Fruit fly (Drosophila melanogaster) whole organism, embryonic: Measurements from ENCODE around the gene EloB.

ENCODE experiments used
- Abd-B ChIP-seq: fragments of 200-800 bp; sonication (Bioruptor generic); optimal IDR thresholded peaks from 2 replicates; lab custom pipeline; 2018; ENCODE audit warnings: missing biosample characterization, mild to moderate bottlenecking, missing genetic modification characterization, moderate library complexity
- Adf1 ChIP-seq: fragments of 200-800 bp; sonication (Bioruptor generic); IDR thresholded peaks from 2 replicates; pipeline ENCODE4 v1.3.6; 2022; ENCODE audit warnings: missing biosample characterization, missing genetic modification characterization
- Asciz ChIP-seq: fragments of 200-800 bp; sonication (Bioruptor generic); optimal IDR thresholded peaks from 2 replicates; lab custom pipeline; 2017; ENCODE audit warnings: missing biosample characterization, mild to moderate bottlenecking, missing genetic modification characterization, missing genetic modification reagents
- Atf3 ChIP-seq: fragments of 200-800 bp; sonication (Bioruptor generic); optimal IDR thresholded peaks from 3 replicates; lab custom pipeline; 2016; ENCODE audit warnings: missing biosample characterization, missing genetic modification characterization
- Awh ChIP-seq: fragments of 200-800 bp; sonication (Bioruptor generic); IDR thresholded peaks from 2 replicates; pipeline ENCODE4, ENCODE4 v1.3.6; 2022; ENCODE audit warnings: missing biosample characterization, missing genetic modification characterization
- C15 ChIP-seq: fragments of 200-800 bp; sonication (Bioruptor generic); IDR thresholded peaks from 3 replicates; pipeline ENCODE4 v1.3.6; 2022; ENCODE audit warnings: missing biosample characterization, missing genetic modification characterization
- CG13296 ChIP-seq: fragments of 200-800 bp; sonication (Bioruptor generic); optimal IDR thresholded peaks from 3 replicates; lab custom pipeline; 2018; ENCODE audit warnings: missing biosample characterization, mild to moderate bottlenecking, missing genetic modification characterization
- CG17829 ChIP-seq: fragments of 200-800 bp; optimal IDR thresholded peaks from 2 replicates; lab custom pipeline; 2019; ENCODE audit warnings: missing biosample characterization, mild to moderate bottlenecking, missing genetic modification characterization, moderate library complexity
- CG32767 ChIP-seq: fragments of 200-800 bp; sonication (Bioruptor generic); IDR thresholded peaks from 2 replicates; pipeline ENCODE4 v1.3.6; 2022; ENCODE audit warnings: missing biosample characterization, missing genetic modification characterization
- CG33557 ChIP-seq: fragments of 200-800 bp; sonication (Bioruptor generic); optimal IDR thresholded peaks from 2 replicates; lab custom pipeline; 2019; ENCODE audit warnings: missing biosample characterization, mild to moderate bottlenecking, missing genetic modification characterization, moderate library complexity
- CG42726 ChIP-seq: fragments of 200-800 bp; sonication (Bioruptor generic); IDR thresholded peaks from 2 replicates; pipeline ENCODE4 v1.3.6; 2022; ENCODE audit warnings: missing biosample characterization, missing genetic modification characterization; ENCODE audit not compliant: partially characterized antibody
- CG5245 ChIP-seq: fragments of 200-800 bp; sonication (Bioruptor generic); optimal IDR thresholded peaks from 3 replicates; lab custom pipeline; 2016; ENCODE audit warnings: missing biosample characterization, missing genetic modification characterization
- CG6175 ChIP-seq: fragments of 200-800 bp; sonication (Bioruptor generic); IDR thresholded peaks from 3 replicates; pipeline ENCODE4 v1.3.6; 2022; ENCODE audit warnings: missing biosample characterization, missing genetic modification characterization
- CG6765 ChIP-seq: fragments of 200-800 bp; sonication (Bioruptor generic); optimal IDR thresholded peaks from 3 replicates; lab custom pipeline; 2017; ENCODE audit warnings: missing biosample characterization, mild to moderate bottlenecking, missing genetic modification characterization
- CG6854 ChIP-seq: fragments of 200-800 bp; sonication (Bioruptor generic); optimal IDR thresholded peaks from 3 replicates; lab custom pipeline; 2017; ENCODE audit warnings: missing biosample characterization, mild to moderate bottlenecking, missing genetic modification characterization
- CG7372 ChIP-seq: fragments of 200-800 bp; sonication (Bioruptor generic); IDR thresholded peaks from 2 replicates; pipeline ENCODE4 v1.3.6; 2022; ENCODE audit warnings: missing biosample characterization, missing genetic modification characterization
- CG8478 ChIP-seq: fragments of >200 bp; optimal IDR thresholded peaks from 2 replicates; lab custom pipeline; 2018
- Camta ChIP-seq: fragments of 200-800 bp; sonication (Bioruptor generic); optimal IDR thresholded peaks from 2 replicates; lab custom pipeline; 2016; ENCODE audit warnings: missing biosample characterization, missing genetic modification characterization
- Dip3 ChIP-seq: fragments of 200-800 bp; sonication (Bioruptor generic); optimal IDR thresholded peaks from 3 replicates; lab custom pipeline; 2016; ENCODE audit warnings: missing biosample characterization, missing genetic modification characterization
- E2f1 ChIP-seq: fragments of 200-800 bp; sonication (Bioruptor generic); IDR thresholded peaks from 2 replicates; pipeline ENCODE4 v1.3.6; 2022; ENCODE audit warnings: missing biosample characterization, missing genetic modification characterization
- Fer1 ChIP-seq: fragments of 200-800 bp; sonication (Bioruptor generic); optimal IDR thresholded peaks from 2 replicates; lab custom pipeline; 2017; ENCODE audit warnings: missing biosample characterization, mild to moderate bottlenecking, missing genetic modification characterization
- Nf-YA ChIP-seq: fragments of 200-800 bp; sonication (Bioruptor generic); IDR thresholded peaks from 2 replicates; pipeline ENCODE4 v1.3.6; 2022; ENCODE audit warnings: missing biosample characterization, missing genetic modification characterization
- Sin3A ChIP-seq: fragments of >200 bp; optimal IDR thresholded peaks from 2 replicates; lab custom pipeline; 2018
- Sry-δ ChIP-seq: fragments of 200-800 bp; sonication (Bioruptor generic); optimal IDR thresholded peaks from 2 replicates; lab custom pipeline; 2016; ENCODE audit warnings: missing biosample characterization, missing genetic modification characterization
- ap ChIP-seq: fragments of 200-800 bp; sonication (Bioruptor generic); IDR thresholded peaks from 2 replicates; pipeline ENCODE4 v1.3.6; 2022; ENCODE audit warnings: missing biosample characterization, missing genetic modification characterization
- ase ChIP-seq: fragments of 200-800 bp; sonication (Bioruptor generic); IDR thresholded peaks from 3 replicates; pipeline ENCODE4 v1.3.6; 2022; ENCODE audit warnings: missing biosample characterization, missing genetic modification characterization
- bab2 ChIP-seq: fragments of 200-800 bp; sonication (Bioruptor generic); optimal IDR thresholded peaks from 2 replicates; lab custom pipeline; 2016; ENCODE audit warnings: missing biosample characterization, missing genetic modification characterization
- br ChIP-seq: fragments of >200 bp; optimal IDR thresholded peaks from 2 replicates; lab custom pipeline; 2017
- dati ChIP-seq: fragments of 200-800 bp; sonication (Bioruptor generic); IDR thresholded peaks from 2 replicates; pipeline ENCODE4 v1.3.6; 2022; ENCODE audit warnings: missing biosample characterization, missing genetic modification characterization
- eyg ChIP-seq: fragments of 200-800 bp; sonication (Bioruptor generic); optimal IDR thresholded peaks from 3 replicates; lab custom pipeline; 2016; ENCODE audit warnings: missing biosample characterization, missing genetic modification characterization
- hb ChIP-seq: fragments of 200-800 bp; sonication (Bioruptor generic); IDR thresholded peaks from 3 replicates; pipeline ENCODE4 v1.3.6; 2022; ENCODE audit warnings: missing biosample characterization, missing genetic modification characterization; ENCODE audit not compliant: partially characterized antibody
- her ChIP-seq: fragments of 200-800 bp; sonication (Bioruptor generic); optimal IDR thresholded peaks from 2 replicates; lab custom pipeline; 2016; ENCODE audit warnings: missing biosample characterization, missing genetic modification characterization
- inv ChIP-seq: fragments of 200-800 bp; sonication (Bioruptor generic); IDR thresholded peaks from 2 replicates; pipeline ENCODE4 v1.3.6; 2022; ENCODE audit warnings: missing biosample characterization, missing genetic modification characterization; ENCODE audit not compliant: partially characterized antibody
- knrl ChIP-seq: fragments of 200-800 bp; sonication (Bioruptor generic); IDR thresholded peaks from 3 replicates; pipeline ENCODE4 v1.3.6; 2022; ENCODE audit warnings: missing biosample characterization, missing genetic modification characterization; ENCODE audit not compliant: partially characterized antibody
- lov ChIP-seq, 2 experiments: fragments of 200-800 bp in 1 of 2; fragments of >200 bp in 1 of 2; sonication (Bioruptor generic) in 1 of 2; IDR thresholded peaks in 1 of 2; optimal IDR thresholded peaks in 1 of 2; 2 replicates in 1 of 2; 3 replicates in 1 of 2; pipeline versions ENCODE4 v1.3.6 to Lab custom; 2017 to 2022; ENCODE audit warnings: missing biosample characterization in 1 of 2, missing genetic modification characterization in 1 of 2
- mam ChIP-seq: fragments of 200-800 bp; sonication (Bioruptor generic); optimal IDR thresholded peaks from 3 replicates; lab custom pipeline; 2016; ENCODE audit warnings: missing biosample characterization, missing genetic modification characterization
- mirr ChIP-seq: fragments of 200-800 bp; sonication (Bioruptor generic); optimal IDR thresholded peaks from 3 replicates; lab custom pipeline; 2018; ENCODE audit warnings: missing biosample characterization, mild to moderate bottlenecking, missing genetic modification characterization
- nerfin-2 ChIP-seq: fragments of 200-800 bp; sonication (Bioruptor generic); IDR thresholded peaks from 2 replicates; pipeline ENCODE4 v1.3.6; 2022; ENCODE audit warnings: missing biosample characterization, missing genetic modification characterization; ENCODE audit not compliant: partially characterized antibody
- oc ChIP-seq: fragments of 200-800 bp; sonication (Bioruptor generic); optimal IDR thresholded peaks from 2 replicates; lab custom pipeline; 2018; ENCODE audit warnings: missing biosample characterization, mild to moderate bottlenecking, missing genetic modification characterization, moderate library complexity
- otp ChIP-seq: fragments of 200-800 bp; sonication (Bioruptor generic); IDR thresholded peaks from 3 replicates; pipeline ENCODE4, ENCODE4 v1.3.6; 2022; ENCODE audit warnings: missing biosample characterization, missing genetic modification characterization
- pan ChIP-seq, 4 experiments: fragments of >200 bp in 3 of 4; fragments of 200-800 bp in 1 of 4; sonication (Bioruptor generic) in 1 of 4; optimal IDR thresholded peaks in 3 of 4; IDR thresholded peaks in 1 of 4; 2 replicates each; pipeline versions ENCODE4 v1.3.6 to Lab custom; 2017 to 2022; ENCODE audit warnings: missing biosample characterization in 2 of 4, missing genetic modification characterization in 2 of 4, mixed read lengths in 1 of 4
- psq ChIP-seq: fragments of 200-800 bp; sonication (Bioruptor generic); optimal IDR thresholded peaks from 2 replicates; lab custom pipeline; 2017; ENCODE audit warnings: missing biosample characterization, missing genetic modification characterization
- ro ChIP-seq: fragments of 200-800 bp; sonication (Bioruptor generic); IDR thresholded peaks from 2 replicates; pipeline ENCODE4 v1.3.6; 2022; ENCODE audit warnings: missing biosample characterization, missing genetic modification characterization
- slou ChIP-seq: fragments of 200-800 bp; sonication (Bioruptor generic); optimal IDR thresholded peaks from 3 replicates; lab custom pipeline; 2016; ENCODE audit warnings: missing biosample characterization, missing genetic modification characterization
- stwl ChIP-seq: fragments of 200-800 bp; sonication (Bioruptor generic); optimal IDR thresholded peaks from 3 replicates; lab custom pipeline; 2018; ENCODE audit warnings: missing biosample characterization, mild to moderate bottlenecking, missing genetic modification characterization, moderate library complexity
- tx ChIP-seq: fragments of 200-800 bp; sonication (Bioruptor generic); optimal IDR thresholded peaks from 2 replicates; lab custom pipeline; 2016; ENCODE audit warnings: missing biosample characterization, missing genetic modification characterization
- vfl ChIP-seq: fragments of 200-800 bp; sonication (Bioruptor generic); optimal IDR thresholded peaks from 2 replicates; lab custom pipeline; 2016; ENCODE audit warnings: missing biosample characterization, missing genetic modification characterization
- vvl ChIP-seq: fragments of 200-800 bp; sonication (Bioruptor generic); IDR thresholded peaks from 2 replicates; pipeline ENCODE4 v1.3.6; 2022; ENCODE audit warnings: missing biosample characterization, missing genetic modification characterization

EloB gene

dm6 chr3R:20550632-20551486 lies 28.8 kb downstream of the EloB start (continued):
- TF ChIP-seq dati (GFP tag; lab: Robert Waterston, UW) (0 out of 2 replicates have a peak, but pooled peaks have one; percentile 24), Asciz (peak; percentile 93), CG32767 (GFP tag; lab: Robert Waterston, UW) (peak; percentile 54; the same call in 1 of the 2 replicates), her (GFP tag; lab: Kevin White, UChicago) (peak; percentile 32), mirr (GFP tag; lab: Kevin White, UChicago) (peak; percentile 95), bab2 (GFP tag; lab: Kevin White, UChicago) (peak; percentile 58), Adf1 (GFP tag; lab: Robert Waterston, UW) (peak; percentile 33; the same call in 1 of the 2 replicates), CG33557 (peak; percentile 94), Sin3A (lab: Kevin White, UChicago) (peak; percentile 49), CG6175 (GFP tag; lab: Robert Waterston, UW) (no peak), Dip3 (GFP tag; lab: Kevin White, UChicago) (peak; percentile 40), Sry-δ (GFP tag; lab: Kevin White, UChicago) (peak; percentile 91), eyg (GFP tag; lab: Kevin White, UChicago) (peak; percentile 67), Awh (GFP tag; lab: Robert Waterston, UW) (peak; percentile 79), slou (GFP tag; lab: Kevin White, UChicago) (no peak), Camta (GFP tag; lab: Kevin White, UChicago) (peak; percentile 31), br (no peak), Nf-YA (GFP tag; lab: Robert Waterston, UW) (peak; percentile 65), pan (optimal IDR thresholded peaks at IDR 0.05; lab: Kevin White, UChicago) (no peak), pan (GFP tag; optimal IDR thresholded peaks at IDR 0.05 in 1 of 2, IDR thresholded peaks at IDR 0.05 in 1 of 2) (peak in 1 of 2 experiments; percentile 28), C15 (no peak; the same call in 2 of the 3 replicates), tx (no peak), psq (no peak), hb (GFP tag; lab: Robert Waterston, UW) (peak; percentile 96), CG17829 (tag; lab: Kevin White, UChicago) (no peak)

- no peak for TF ChIP-seq lov (optimal IDR thresholded peaks at IDR 0.05; lab: Kevin White, UChicago)
- no peak for TF ChIP-seq lov (GFP tag; IDR thresholded peaks at IDR 0.05; lab: Robert Waterston, UW)
- TF ChIP-seq CG13296 (GFP tag; lab: Kevin White, UChicago) = peak; percentile 73
- no peak for TF ChIP-seq inv
- peak; percentile 62 for TF ChIP-seq ap (GFP tag; lab: Robert Waterston, UW)
- peak; percentile 4 for TF ChIP-seq stwl (tag; lab: Kevin White, UChicago)
- peak; percentile 59 for TF ChIP-seq mam (GFP tag; lab: Kevin White, UChicago)
- TF ChIP-seq otp (GFP tag; lab: Robert Waterston, UW) = peak; percentile 77
- TF ChIP-seq CG7372 = peak; percentile 77
- TF ChIP-seq CG42726 (GFP tag; lab: Robert Waterston, UW) = 0 out of 2 replicates have a peak, but pooled peaks have one; percentile 27
- peak; percentile 75 for TF ChIP-seq CG5245 (GFP tag; lab: Kevin White, UChicago)
- peak; percentile 70; the same call in 2 of the 3 replicates for TF ChIP-seq ase (GFP tag; lab: Robert Waterston, UW)
- TF ChIP-seq E2f1 (GFP tag; lab: Robert Waterston, UW) = peak; percentile 75
- peak; percentile 76 for TF ChIP-seq CG6854 (GFP tag; lab: Kevin White, UChicago)
- peak; percentile 21 for TF ChIP-seq vfl (GFP tag; lab: Kevin White, UChicago)
- TF ChIP-seq CG8478 = no peak
- TF ChIP-seq oc (tag; lab: Kevin White, UChicago) = peak; percentile 82
- TF ChIP-seq Abd-B (GFP tag; lab: Kevin White, UChicago) = peak; percentile 86
- peak; percentile 80 for TF ChIP-seq CG6765 (GFP tag; lab: Kevin White, UChicago)
- no peak for TF ChIP-seq nerfin-2 (GFP tag; lab: Robert Waterston, UW)
- 0 out of 3 replicates have a peak, but pooled peaks have one; percentile 22 for TF ChIP-seq knrl
- peak; percentile 90 for TF ChIP-seq vvl (GFP tag; lab: Robert Waterston, UW)
- peak; percentile 63 for TF ChIP-seq ro (GFP tag; lab: Robert Waterston, UW)
- TF ChIP-seq Atf3 (GFP tag; lab: Kevin White, UChicago) = peak; percentile 18
- TF ChIP-seq Fer1 (GFP tag; lab: Kevin White, UChicago) = peak; percentile 92
Measured at dm6 chr3R:20549855-20550603, 29.6 kb downstream of the EloB start.
